Fruit fly (Drosophila melanogaster) whole organism, embryonic: ENCODE results near the gene Ankle2.

ENCODE experiments used
- Atf6 ChIP-seq: fragments of 200-800 bp; sonication (Bioruptor generic); IDR thresholded peaks from 2 replicates; pipeline ENCODE4 v1.3.6; 2022; ENCODE audit warnings: missing biosample characterization, missing genetic modification characterization
- CG11504 ChIP-seq: fragments of 200-800 bp; sonication (Bioruptor generic); optimal IDR thresholded peaks from 3 replicates; lab custom pipeline; 2019; ENCODE audit warnings: missing biosample characterization, mild to moderate bottlenecking, missing genetic modification characterization, moderate library complexity
- CG12659 ChIP-seq: fragments of 200-800 bp; sonication (Bioruptor generic); optimal IDR thresholded peaks from 3 replicates; lab custom pipeline; 2017; ENCODE audit warnings: mild to moderate bottlenecking, missing biosample characterization, missing genetic modification reagents, missing genetic modification characterization
- CG15514 ChIP-seq: fragments of 200-800 bp; sonication (Bioruptor generic); optimal IDR thresholded peaks from 3 replicates; lab custom pipeline; 2017; ENCODE audit warnings: missing biosample characterization, missing genetic modification characterization, mild to moderate bottlenecking, moderate library complexity, missing genetic modification reagents
- CG17328 ChIP-seq: fragments of 200-800 bp; sonication (Bioruptor generic); IDR thresholded peaks from 2 replicates; pipeline ENCODE4 v1.3.6; 2022; ENCODE audit warnings: missing biosample characterization, missing genetic modification characterization
- CG17361 ChIP-seq: fragments of 200-800 bp; sonication (Bioruptor generic); IDR thresholded peaks from 3 replicates; pipeline ENCODE4 v1.3.6; 2022; ENCODE audit warnings: missing biosample characterization, missing genetic modification characterization
- CG17385 ChIP-seq: fragments of 200-800 bp; sonication (Bioruptor generic); optimal IDR thresholded peaks from 3 replicates; lab custom pipeline; 2018; ENCODE audit warnings: missing biosample characterization, mild to moderate bottlenecking, missing genetic modification characterization
- CG17568 ChIP-seq: fragments of 200-800 bp; sonication (Bioruptor generic); optimal IDR thresholded peaks from 2 replicates; lab custom pipeline; 2018; ENCODE audit warnings: missing biosample characterization, mild to moderate bottlenecking, missing genetic modification characterization, moderate library complexity
- CG18011 ChIP-seq: fragments of 200-800 bp; sonication (Bioruptor generic); optimal IDR thresholded peaks from 2 replicates; lab custom pipeline; 2017; ENCODE audit warnings: missing biosample characterization, missing genetic modification characterization, mild to moderate bottlenecking, moderate library complexity, missing genotype
- CG2120 ChIP-seq: fragments of 200-800 bp; sonication (Bioruptor generic); optimal IDR thresholded peaks from 3 replicates; lab custom pipeline; 2016; ENCODE audit warnings: missing biosample characterization, missing genetic modification characterization
- CG2199 ChIP-seq: fragments of 200-800 bp; sonication (Bioruptor generic); IDR thresholded peaks from 3 replicates; pipeline ENCODE4 v1.3.6; 2022; ENCODE audit warnings: missing biosample characterization, missing genetic modification characterization
- CG2712 ChIP-seq: fragments of 200-800 bp; optimal IDR thresholded peaks from 3 replicates; lab custom pipeline; 2019; ENCODE audit warnings: missing biosample characterization, mild to moderate bottlenecking, missing genetic modification characterization, moderate library complexity
- CG3407 ChIP-seq: fragments of 200-800 bp; sonication (Bioruptor generic); optimal IDR thresholded peaks from 2 replicates; lab custom pipeline; 2018; ENCODE audit warnings: missing biosample characterization, mild to moderate bottlenecking, missing genetic modification characterization
- CG34376 ChIP-seq: fragments of 200-800 bp; sonication (Bioruptor generic); optimal IDR thresholded peaks from 2 replicates; lab custom pipeline; 2018; ENCODE audit warnings: missing biosample characterization, mild to moderate bottlenecking, missing genetic modification characterization
- CG34422 ChIP-seq: fragments of 200-800 bp; sonication (Bioruptor generic); IDR thresholded peaks from 3 replicates; pipeline ENCODE4 v1.3.6; 2022; ENCODE audit warnings: missing biosample characterization, missing genetic modification characterization
- CG43689 ChIP-seq: fragments of 200-800 bp; sonication (Bioruptor generic); IDR thresholded peaks from 2 replicates; pipeline ENCODE4 v1.3.6; 2022; ENCODE audit warnings: missing biosample characterization, missing genetic modification characterization
- CG6254 ChIP-seq: fragments of 200-800 bp; sonication (Bioruptor generic); optimal IDR thresholded peaks from 3 replicates; lab custom pipeline; 2017; ENCODE audit warnings: mild to moderate bottlenecking, missing biosample characterization, missing genetic modification reagents, missing genetic modification characterization
- CG8281 ChIP-seq: fragments of 200-800 bp; sonication (Bioruptor generic); optimal IDR thresholded peaks from 2 replicates; lab custom pipeline; 2018; ENCODE audit warnings: missing biosample characterization, mild to moderate bottlenecking, missing genetic modification characterization, moderate library complexity
- CG9215 ChIP-seq: fragments of 200-800 bp; sonication (Bioruptor generic); IDR thresholded peaks from 2 replicates; pipeline ENCODE4 v1.3.6; 2022; ENCODE audit warnings: missing biosample characterization, missing genetic modification characterization
- Dad ChIP-seq: fragments of 200-800 bp; sonication (Bioruptor generic); optimal IDR thresholded peaks from 3 replicates; lab custom pipeline; 2016; ENCODE audit warnings: missing biosample characterization, missing genetic modification characterization
- Dek ChIP-seq: fragments of 200-800 bp; sonication (Bioruptor generic); optimal IDR thresholded peaks from 3 replicates; lab custom pipeline; 2019; ENCODE audit warnings: missing biosample characterization, mild to moderate bottlenecking, missing genetic modification characterization, moderate library complexity
- Dp ChIP-seq: fragments of 200-800 bp; sonication (Bioruptor generic); optimal IDR thresholded peaks from 2 replicates; lab custom pipeline; 2018; ENCODE audit warnings: missing biosample characterization, mild to moderate bottlenecking, missing genetic modification characterization, moderate library complexity
- Drgx ChIP-seq: fragments of 200-800 bp; sonication (Bioruptor generic); IDR thresholded peaks from 2 replicates; pipeline ENCODE4 v1.3.6; 2022; ENCODE audit warnings: missing biosample characterization, missing genetic modification characterization
- Ets97D ChIP-seq: fragments of 200-800 bp; sonication (Bioruptor generic); optimal IDR thresholded peaks from 3 replicates; lab custom pipeline; 2016; ENCODE audit warnings: missing biosample characterization, missing genetic modification characterization
- Hmr ChIP-seq: fragments of 200-800 bp; sonication (Bioruptor generic); optimal IDR thresholded peaks from 3 replicates; lab custom pipeline; 2017; ENCODE audit warnings: mild to moderate bottlenecking, missing biosample characterization, missing genetic modification reagents, missing genetic modification characterization
- Hr39 ChIP-seq: fragments of >200 bp; optimal IDR thresholded peaks from 2 replicates; lab custom pipeline; 2017
- Kr ChIP-seq: fragments of 200-800 bp; sonication (Bioruptor generic); optimal IDR thresholded peaks from 2 replicates; lab custom pipeline; 2017; ENCODE audit warnings: missing biosample characterization, mild to moderate bottlenecking, missing genetic modification characterization
- Lhr ChIP-seq: fragments of 200-800 bp; sonication (Bioruptor generic); optimal IDR thresholded peaks from 3 replicates; lab custom pipeline; 2017; ENCODE audit warnings: mild to moderate bottlenecking, missing biosample characterization, missing genetic modification reagents, missing genetic modification characterization
- MESR4 ChIP-seq: fragments of 200-800 bp; sonication (Bioruptor generic); optimal IDR thresholded peaks from 2 replicates; lab custom pipeline; 2018; ENCODE audit warnings: missing biosample characterization, mild to moderate bottlenecking, missing genetic modification characterization, moderate library complexity
- NFAT ChIP-seq: fragments of 200-800 bp; sonication (Bioruptor generic); IDR thresholded peaks from 2 replicates; pipeline ENCODE4 v1.3.6; 2022; ENCODE audit warnings: missing biosample characterization, missing genetic modification characterization
- Opbp ChIP-seq: fragments of 200-800 bp; sonication (Bioruptor generic); IDR thresholded peaks from 3 replicates; pipeline ENCODE4 v1.3.6; 2022; ENCODE audit warnings: missing biosample characterization, missing genetic modification characterization; ENCODE audit not compliant: partially characterized antibody
- Sry-β ChIP-seq: fragments of 200-800 bp; sonication (Bioruptor generic); optimal IDR thresholded peaks from 2 replicates; lab custom pipeline; 2018; ENCODE audit warnings: missing biosample characterization, mild to moderate bottlenecking, missing genetic modification characterization, moderate library complexity
- Tbp ChIP-seq: fragments of >200 bp; optimal IDR thresholded peaks from 2 replicates; lab custom pipeline; 2018; ENCODE audit warnings: missing biosample characterization, missing genetic modification characterization
- Vsx1 ChIP-seq: fragments of 200-800 bp; sonication (Bioruptor generic); optimal IDR thresholded peaks from 2 replicates; lab custom pipeline; 2017; ENCODE audit warnings: missing biosample characterization, mild to moderate bottlenecking, missing genetic modification characterization, missing genetic modification reagents
- amos ChIP-seq: fragments of 200-800 bp; sonication (Bioruptor generic); IDR thresholded peaks from 2 replicates; pipeline ENCODE4 v1.3.6; 2022; ENCODE audit warnings: missing biosample characterization, missing genetic modification characterization; ENCODE audit not compliant: partially characterized antibody
- cas ChIP-seq: fragments of 200-800 bp; sonication (Bioruptor generic); IDR thresholded peaks from 2 replicates; pipeline ENCODE4 v1.3.6; 2022; ENCODE audit warnings: missing biosample characterization, missing genetic modification characterization
- cg ChIP-seq: fragments of 200-800 bp; sonication (Bioruptor generic); optimal IDR thresholded peaks from 3 replicates; lab custom pipeline; 2019; ENCODE audit warnings: missing biosample characterization, mild to moderate bottlenecking, missing genetic modification characterization, moderate library complexity
- chm ChIP-seq: fragments of 200-800 bp; sonication (Bioruptor generic); IDR thresholded peaks from 2 replicates; pipeline ENCODE4 v1.3.6; 2022; ENCODE audit warnings: missing biosample characterization, missing genetic modification characterization
- crp ChIP-seq, 2 experiments: fragments of 200-800 bp; sonication (Bioruptor generic); optimal IDR thresholded peaks; 2 replicates in 1 of 2; 3 replicates in 1 of 2; lab custom pipeline; 2017; ENCODE audit warnings: missing biosample characterization in 2 of 2, missing genetic modification characterization in 2 of 2, mild to moderate bottlenecking in 1 of 2, moderate library complexity in 1 of 2
- eve ChIP-seq, 2 experiments: fragments of >200 bp; optimal IDR thresholded peaks; 2 replicates each; lab custom pipeline; 2017; ENCODE audit warnings: missing biosample characterization in 2 of 2, missing genetic modification characterization in 2 of 2
- fd96Cb ChIP-seq: fragments of 200-800 bp; sonication (Bioruptor generic); optimal IDR thresholded peaks from 2 replicates; lab custom pipeline; 2018; ENCODE audit warnings: missing biosample characterization, mild to moderate bottlenecking, missing genetic modification characterization, moderate library complexity
- gfzf ChIP-seq: fragments of 200-800 bp; sonication (Bioruptor generic); optimal IDR thresholded peaks from 2 replicates; lab custom pipeline; 2016; ENCODE audit warnings: missing biosample characterization, mild to moderate bottlenecking, missing genetic modification characterization, moderate library complexity
- phol ChIP-seq: fragments of 200-800 bp; sonication (Bioruptor generic); optimal IDR thresholded peaks from 3 replicates; lab custom pipeline; 2018; ENCODE audit warnings: missing biosample characterization, mild to moderate bottlenecking, missing genetic modification characterization, moderate library complexity
- pros ChIP-seq: fragments of 200-800 bp; sonication (Bioruptor generic); optimal IDR thresholded peaks from 3 replicates; lab custom pipeline; 2019; ENCODE audit warnings: missing biosample characterization, mild to moderate bottlenecking, missing genetic modification characterization, moderate library complexity
- pzg ChIP-seq: fragments of 200-800 bp; sonication (Bioruptor generic); optimal IDR thresholded peaks from 3 replicates; lab custom pipeline; 2018; ENCODE audit warnings: missing biosample characterization, mild to moderate bottlenecking, missing genetic modification characterization, moderate library complexity
- sisA ChIP-seq: fragments of 200-800 bp; sonication (Bioruptor generic); IDR thresholded peaks from 2 replicates; pipeline ENCODE4 v1.3.6; 2022; ENCODE audit warnings: missing biosample characterization, missing genetic modification characterization
- slbo ChIP-seq: fragments of 200-800 bp; sonication (Bioruptor generic); IDR thresholded peaks from 2 replicates; pipeline ENCODE4 v1.3.6; 2022; ENCODE audit warnings: missing biosample characterization, missing genetic modification characterization
- tna ChIP-seq: fragments of 200-800 bp; sonication (Bioruptor generic); IDR thresholded peaks from 2 replicates; pipeline ENCODE4 v1.3.6; 2022; ENCODE audit warnings: missing biosample characterization, missing genetic modification characterization; ENCODE audit not compliant: partially characterized antibody

The Ankle2 gene

dm6 chrX:17627090-17627992 lies 48.3 kb upstream of the Ankle2 start, which contains the start of gene stas (continued):
- peak; percentile 81 for TF ChIP-seq gfzf (GFP tag; lab: Kevin White, UChicago)
- TF ChIP-seq CG9215 (GFP tag; lab: Robert Waterston, UW) = no peak
- no peak for TF ChIP-seq Dek (tag; lab: Kevin White, UChicago)
- no peak for TF ChIP-seq crp (GFP tag; optimal IDR thresholded peaks at IDR 0.05; lab: Kevin White, UChicago)
- TF ChIP-seq slbo = 0 out of 2 replicates have a peak, but pooled peaks have one; percentile 18
- peak; percentile 30 for TF ChIP-seq CG34376
- no peak for TF ChIP-seq sisA (GFP tag; lab: Robert Waterston, UW)
- no peak for TF ChIP-seq cas (GFP tag; lab: Robert Waterston, UW)
- TF ChIP-seq CG2199 (GFP tag; lab: Robert Waterston, UW) = no peak
- TF ChIP-seq CG17361 = 0 out of 3 replicates have a peak, but pooled peaks have one; percentile 10
- TF ChIP-seq CG17385 (GFP tag; lab: Kevin White, UChicago) = peak; percentile 37
- no peak for TF ChIP-seq CG17568 (GFP tag; lab: Kevin White, UChicago)
- TF ChIP-seq Opbp (GFP tag; lab: Robert Waterston, UW) = 0 out of 3 replicates have a peak, but pooled peaks have one; percentile 25
- no peak for TF ChIP-seq CG8281 (tag; lab: Kevin White, UChicago)
- TF ChIP-seq Dad = no peak
- no peak for TF ChIP-seq pros
- TF ChIP-seq CG6254 = no peak
- TF ChIP-seq Atf6 (GFP tag; lab: Robert Waterston, UW) = no peak
- no peak for TF ChIP-seq CG17328
- TF ChIP-seq Lhr = peak; percentile 20
- TF ChIP-seq Kr (GFP tag; lab: Kevin White, UChicago) = no peak
- TF ChIP-seq fd96Cb (tag; lab: Kevin White, UChicago) = no peak
- peak; percentile 35 for TF ChIP-seq CG11504 (tag; lab: Kevin White, UChicago)
- peak; percentile 33 for TF ChIP-seq Hmr (GFP tag; lab: Kevin White, UChicago)
- TF ChIP-seq CG18011 = no peak
- no peak for TF ChIP-seq Drgx (GFP tag; lab: Robert Waterston, UW)
- TF ChIP-seq CG3407 = no peak
- peak; percentile 78 for TF ChIP-seq Dp (GFP tag; lab: Kevin White, UChicago)
- peak; percentile 55; the same call in 1 of the 2 replicates for TF ChIP-seq NFAT
- TF ChIP-seq CG2120 (GFP tag; lab: Kevin White, UChicago) = no peak
- 0 out of 2 replicates have a peak, but pooled peaks have one; percentile 23 for TF ChIP-seq amos (GFP tag; lab: Robert Waterston, UW)
- TF ChIP-seq phol (tag; lab: Kevin White, UChicago) = peak; percentile 14
- TF ChIP-seq Vsx1 (GFP tag; lab: Kevin White, UChicago) = peak; percentile 9
- no peak for TF ChIP-seq Hr39 (lab: Kevin White, UChicago)
- TF ChIP-seq Sry-β (GFP tag; lab: Kevin White, UChicago) = no peak
- TF ChIP-seq CG12659 (GFP tag; lab: Kevin White, UChicago) = peak; percentile 85
- peak; percentile 40 for TF ChIP-seq CG2712 (tag; lab: Kevin White, UChicago)
- no peak for TF ChIP-seq CG43689 (GFP tag; lab: Robert Waterston, UW)
- peak; percentile 42; the same call in 1 of the 3 replicates for TF ChIP-seq CG34422 (GFP tag; lab: Robert Waterston, UW)
- TF ChIP-seq Tbp (GFP tag; lab: Kevin White, UChicago) = no peak
- no peak for TF ChIP-seq chm (GFP tag; lab: Robert Waterston, UW)
- TF ChIP-seq cg (GFP tag; lab: Kevin White, UChicago) = peak; percentile 74
- TF ChIP-seq Ets97D (GFP tag; lab: Kevin White, UChicago) = peak; percentile 46
- peak; percentile 69 for TF ChIP-seq pzg (GFP tag; lab: Kevin White, UChicago)
- peak; percentile 63 for TF ChIP-seq CG15514 (GFP tag; lab: Kevin White, UChicago)
- TF ChIP-seq MESR4 (GFP tag; lab: Kevin White, UChicago) = peak; percentile 81
- TF ChIP-seq tna (GFP tag; lab: Robert Waterston, UW) = no peak
- TF ChIP-seq eve (GFP tag; optimal IDR thresholded peaks at IDR 0.05; lab: Kevin White, UChicago) = no peak
